Fruit fly (Drosophila melanogaster) whole organism, pupa: ENCODE data around the gene CG14431.

Source experiments
- CG13204 ChIP-seq: fragments of 200-800 bp; sonication (Bioruptor generic); optimal IDR thresholded peaks from 2 replicates; lab custom pipeline; 2018; ENCODE audit warnings: missing biosample characterization, mild to moderate bottlenecking, missing genetic modification characterization, moderate library complexity
- CG15710 ChIP-seq: fragments of 200-800 bp; sonication (Bioruptor generic); optimal IDR thresholded peaks from 2 replicates; lab custom pipeline; 2018; ENCODE audit warnings: missing biosample characterization, mild to moderate bottlenecking, missing genetic modification characterization, moderate library complexity
- CG17806 ChIP-seq: fragments of 200-800 bp; sonication (Bioruptor generic); optimal IDR thresholded peaks from 2 replicates; lab custom pipeline; 2018; ENCODE audit warnings: missing biosample characterization, mild to moderate bottlenecking, missing genetic modification characterization, moderate library complexity
- CG32121 ChIP-seq: fragments of 200-800 bp; sonication (Bioruptor generic); IDR thresholded peaks from 2 replicates; pipeline ENCODE4 v1.3.6; 2022; ENCODE audit warnings: missing biosample characterization, missing genetic modification characterization
- CG9948 ChIP-seq: fragments of 200-800 bp; sonication (Bioruptor generic); optimal IDR thresholded peaks from 2 replicates; lab custom pipeline; 2018; ENCODE audit warnings: missing biosample characterization, mild to moderate bottlenecking, missing genetic modification characterization, moderate library complexity
- D1 ChIP-seq: fragments of 200-800 bp; sonication (Bioruptor generic); optimal IDR thresholded peaks from 2 replicates; lab custom pipeline; 2018; ENCODE audit warnings: missing biosample characterization, mild to moderate bottlenecking, missing genetic modification characterization, moderate library complexity
- Pif1A ChIP-seq: fragments of 200-800 bp; sonication (Bioruptor generic); optimal IDR thresholded peaks from 3 replicates; lab custom pipeline; 2016; ENCODE audit warnings: missing biosample characterization, missing genetic modification characterization
- Snoo ChIP-seq: fragments of 200-800 bp; sonication (Bioruptor generic); optimal IDR thresholded peaks from 3 replicates; lab custom pipeline; 2017; ENCODE audit warnings: missing biosample characterization, mild to moderate bottlenecking, missing genetic modification characterization, inconsistent platforms
- gl ChIP-seq: fragments of 200-800 bp; sonication (Bioruptor generic); optimal IDR thresholded peaks from 2 replicates; lab custom pipeline; 2018; ENCODE audit warnings: missing biosample characterization, mild to moderate bottlenecking, missing genetic modification characterization

DNA sequence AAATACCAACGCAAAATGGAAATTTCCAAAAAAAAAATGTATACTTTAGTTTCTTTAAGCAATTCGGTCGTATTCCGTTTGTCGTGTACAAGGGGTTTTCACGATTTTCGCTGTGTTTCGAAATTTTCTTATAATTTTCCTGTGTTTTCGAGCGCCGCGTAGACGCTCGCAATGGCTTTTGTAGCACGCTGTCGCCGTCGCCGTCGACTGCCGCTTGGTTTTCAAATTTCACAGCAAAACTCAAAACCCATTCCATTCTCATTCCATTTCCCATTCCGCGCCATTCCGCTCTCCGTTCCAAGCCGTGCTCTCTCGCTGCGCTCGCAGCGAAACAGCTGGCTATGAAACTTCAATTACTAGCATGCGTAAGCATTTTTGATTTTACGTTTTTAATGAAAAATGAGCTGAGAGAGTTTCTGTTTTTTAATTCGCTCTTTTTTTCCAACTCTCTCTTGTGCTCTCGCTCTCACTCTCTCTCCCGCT lies 73.4 kb downstream of the CG14431 start:
- TF ChIP-seq Snoo (no peak), CG13204 (peak; percentile 12), CG15710 (tag; lab: Kevin White, UChicago) (no peak), CG9948 (no peak), CG32121 (GFP tag; lab: Robert Waterston, UW) (peak; percentile 50), gl (no peak), D1 (no peak), CG17806 (tag; lab: Kevin White, UChicago) (no peak), Pif1A (peak; percentile 29)
